Fruit fly (Drosophila melanogaster) whole organism, embryonic: Measurements from ENCODE around the gene CARPB.

Experiments
- Ada2b ChIP-seq: fragments of 200-800 bp; sonication (Bioruptor generic); IDR thresholded peaks from 2 replicates; pipeline ENCODE4 v1.3.6; 2022; ENCODE audit warnings: missing biosample characterization, missing genetic modification characterization
- CG11695 ChIP-seq: fragments of 200-800 bp; sonication (Bioruptor generic); IDR thresholded peaks from 3 replicates; pipeline ENCODE4 v1.3.6; 2022; ENCODE audit warnings: missing biosample characterization, missing genetic modification characterization
- CG12659 ChIP-seq: fragments of 200-800 bp; sonication (Bioruptor generic); optimal IDR thresholded peaks from 3 replicates; lab custom pipeline; 2017; ENCODE audit warnings: mild to moderate bottlenecking, missing biosample characterization, missing genetic modification reagents, missing genetic modification characterization
- CG13424 ChIP-seq: fragments of 200-800 bp; sonication (Bioruptor generic); optimal IDR thresholded peaks from 2 replicates; lab custom pipeline; 2019; ENCODE audit warnings: missing biosample characterization, mild to moderate bottlenecking, missing genetic modification characterization, moderate library complexity
- CG13624 ChIP-seq: fragments of 200-800 bp; sonication (Bioruptor generic); optimal IDR thresholded peaks from 2 replicates; lab custom pipeline; 2016; ENCODE audit warnings: missing biosample characterization, missing genetic modification characterization
- CG13894 ChIP-seq: fragments of 200-800 bp; sonication (Bioruptor generic); optimal IDR thresholded peaks from 3 replicates; lab custom pipeline; 2018; ENCODE audit warnings: missing biosample characterization, mild to moderate bottlenecking, missing genetic modification characterization, moderate library complexity
- CG14965 ChIP-seq: fragments of 200-800 bp; sonication (Bioruptor generic); optimal IDR thresholded peaks from 2 replicates; lab custom pipeline; 2016; ENCODE audit warnings: missing biosample characterization, missing genetic modification characterization, borderline replicate concordance
- CG15479 ChIP-seq: fragments of 200-800 bp; sonication (Bioruptor generic); optimal IDR thresholded peaks from 3 replicates; lab custom pipeline; 2019; ENCODE audit warnings: missing biosample characterization, mild to moderate bottlenecking, missing genetic modification characterization, moderate library complexity
- CG15696 ChIP-seq: fragments of 200-800 bp; sonication (Bioruptor generic); optimal IDR thresholded peaks from 2 replicates; lab custom pipeline; 2019; ENCODE audit warnings: missing biosample characterization, mild to moderate bottlenecking, missing genetic modification characterization, moderate library complexity
- CG16815 ChIP-seq: fragments of 200-800 bp; sonication (Bioruptor generic); optimal IDR thresholded peaks from 3 replicates; lab custom pipeline; 2017; ENCODE audit warnings: missing biosample characterization, mild to moderate bottlenecking, missing genetic modification characterization
- CG3281 ChIP-seq: fragments of 200-800 bp; sonication (Bioruptor generic); optimal IDR thresholded peaks from 3 replicates; lab custom pipeline; 2017; ENCODE audit warnings: missing biosample characterization, mild to moderate bottlenecking, missing genetic modification characterization
- CG34422 ChIP-seq: fragments of 200-800 bp; sonication (Bioruptor generic); IDR thresholded peaks from 3 replicates; pipeline ENCODE4 v1.3.6; 2022; ENCODE audit warnings: missing biosample characterization, missing genetic modification characterization
- CG3995 ChIP-seq: fragments of 200-800 bp; sonication (Bioruptor generic); optimal IDR thresholded peaks from 3 replicates; lab custom pipeline; 2016; ENCODE audit warnings: missing biosample characterization, missing genetic modification characterization
- CG4282 ChIP-seq: fragments of 200-800 bp; sonication (Bioruptor generic); optimal IDR thresholded peaks from 2 replicates; lab custom pipeline; 2016; ENCODE audit warnings: missing biosample characterization, missing genetic modification characterization
- CG5953 ChIP-seq: fragments of 200-800 bp; sonication (Bioruptor generic); IDR thresholded peaks from 2 replicates; pipeline ENCODE4 v1.3.6; 2022; ENCODE audit warnings: missing biosample characterization, missing genetic modification characterization
- CG6175 ChIP-seq: fragments of 200-800 bp; sonication (Bioruptor generic); IDR thresholded peaks from 3 replicates; pipeline ENCODE4 v1.3.6; 2022; ENCODE audit warnings: missing biosample characterization, missing genetic modification characterization
- CG7928 ChIP-seq: fragments of 200-800 bp; sonication (Bioruptor generic); optimal IDR thresholded peaks from 2 replicates; lab custom pipeline; 2017; ENCODE audit warnings: missing biosample characterization, mild to moderate bottlenecking, missing genetic modification characterization
- CG8089 ChIP-seq: fragments of 200-800 bp; sonication (Bioruptor generic); optimal IDR thresholded peaks from 3 replicates; lab custom pipeline; 2016; ENCODE audit warnings: missing biosample characterization, missing genetic modification characterization
- CG8359 ChIP-seq: fragments of 200-800 bp; sonication (Bioruptor generic); optimal IDR thresholded peaks from 2 replicates; lab custom pipeline; 2017; ENCODE audit warnings: missing biosample characterization, mild to moderate bottlenecking, missing genetic modification characterization, borderline replicate concordance
- CG8388 ChIP-seq: fragments of 200-800 bp; sonication (Bioruptor generic); optimal IDR thresholded peaks from 2 replicates; lab custom pipeline; 2019; ENCODE audit warnings: missing biosample characterization, mild to moderate bottlenecking, missing genetic modification characterization, moderate library complexity
- CG8944 ChIP-seq: fragments of 200-800 bp; sonication (Bioruptor generic); optimal IDR thresholded peaks from 3 replicates; lab custom pipeline; 2016; ENCODE audit warnings: missing biosample characterization, missing genetic modification characterization
- CG9437 ChIP-seq: fragments of 200-800 bp; sonication (Bioruptor generic); optimal IDR thresholded peaks from 2 replicates; lab custom pipeline; 2018; ENCODE audit warnings: missing biosample characterization, mild to moderate bottlenecking, missing genetic modification characterization
- CG9932 ChIP-seq: fragments of 200-800 bp; sonication (Bioruptor generic); IDR thresholded peaks from 2 replicates; pipeline ENCODE4 v1.3.6; 2022; ENCODE audit warnings: missing biosample characterization, missing genetic modification characterization
- CTCF ChIP-seq: fragments of 200-800 bp; sonication (Bioruptor generic); optimal IDR thresholded peaks from 2 replicates; lab custom pipeline; 2017; ENCODE audit warnings: missing biosample characterization, mild to moderate bottlenecking, missing genetic modification characterization, moderate library complexity
- Camta ChIP-seq: fragments of 200-800 bp; sonication (Bioruptor generic); optimal IDR thresholded peaks from 2 replicates; lab custom pipeline; 2016; ENCODE audit warnings: missing biosample characterization, missing genetic modification characterization
- CoRest ChIP-seq: fragments of 200-800 bp; sonication (Bioruptor generic); optimal IDR thresholded peaks from 3 replicates; lab custom pipeline; 2018; ENCODE audit warnings: missing biosample characterization, mild to moderate bottlenecking, missing genetic modification characterization, moderate library complexity
- D19B ChIP-seq: fragments of 200-800 bp; sonication (Bioruptor generic); optimal IDR thresholded peaks from 2 replicates; lab custom pipeline; 2017; ENCODE audit warnings: missing biosample characterization, mild to moderate bottlenecking, missing genetic modification characterization
- Hmr ChIP-seq: fragments of 200-800 bp; sonication (Bioruptor generic); optimal IDR thresholded peaks from 3 replicates; lab custom pipeline; 2017; ENCODE audit warnings: mild to moderate bottlenecking, missing biosample characterization, missing genetic modification reagents, missing genetic modification characterization
- Hsf ChIP-seq: fragments of 200-800 bp; sonication (Bioruptor generic); optimal IDR thresholded peaks from 3 replicates; lab custom pipeline; 2016; ENCODE audit warnings: missing biosample characterization, missing genetic modification characterization
- Mad ChIP-seq: fragments of 200-800 bp; sonication (Bioruptor generic); optimal IDR thresholded peaks from 2 replicates; lab custom pipeline; 2016; ENCODE audit warnings: missing biosample characterization, missing genetic modification characterization
- Nf-YA ChIP-seq: fragments of 200-800 bp; sonication (Bioruptor generic); IDR thresholded peaks from 2 replicates; pipeline ENCODE4 v1.3.6; 2022; ENCODE audit warnings: missing biosample characterization, missing genetic modification characterization
- Sox100B ChIP-seq: fragments of 200-800 bp; sonication (Bioruptor generic); optimal IDR thresholded peaks from 3 replicates; lab custom pipeline; 2018; ENCODE audit warnings: missing biosample characterization, mild to moderate bottlenecking, missing genetic modification characterization
- ac ChIP-seq: fragments of 200-800 bp; sonication (Bioruptor generic); optimal IDR thresholded peaks from 3 replicates; lab custom pipeline; 2017; ENCODE audit warnings: missing biosample characterization, mild to moderate bottlenecking, missing genetic modification characterization
- crc ChIP-seq: fragments of 200-800 bp; sonication (Bioruptor generic); optimal IDR thresholded peaks from 2 replicates; lab custom pipeline; 2016; ENCODE audit warnings: missing biosample characterization, missing genetic modification characterization
- crol ChIP-seq: fragments of 200-800 bp; sonication (Bioruptor generic); IDR thresholded peaks from 2 replicates; pipeline ENCODE4 v1.3.6; 2022; ENCODE audit warnings: missing biosample characterization, missing genetic modification characterization
- exex ChIP-seq: fragments of 200-800 bp; sonication (Bioruptor generic); optimal IDR thresholded peaks from 4 replicates; lab custom pipeline; 2018; ENCODE audit warnings: missing biosample characterization, mild to moderate bottlenecking, missing genetic modification characterization, moderate library complexity
- fd64A ChIP-seq: fragments of 200-800 bp; sonication (Bioruptor generic); optimal IDR thresholded peaks from 3 replicates; lab custom pipeline; 2018; ENCODE audit warnings: missing biosample characterization, mild to moderate bottlenecking, missing genetic modification characterization
- gsb ChIP-seq: fragments of 200-800 bp; sonication (Bioruptor generic); IDR thresholded peaks from 2 replicates; pipeline ENCODE4 v1.3.6; 2022; ENCODE audit warnings: missing biosample characterization, missing genetic modification characterization
- hbn ChIP-seq: fragments of 200-800 bp; sonication (Bioruptor generic); IDR thresholded peaks from 2 replicates; pipeline ENCODE4 v1.3.6; 2022; ENCODE audit warnings: missing biosample characterization, missing genetic modification characterization; ENCODE audit not compliant: partially characterized antibody
- kay ChIP-seq: fragments of 200-800 bp; sonication (Bioruptor generic); optimal IDR thresholded peaks from 2 replicates; lab custom pipeline; 2016; ENCODE audit warnings: missing biosample characterization, missing genetic modification characterization
- klu ChIP-seq: fragments of 200-800 bp; sonication (Bioruptor generic); IDR thresholded peaks from 2 replicates; pipeline ENCODE4 v1.3.6; 2022; ENCODE audit warnings: missing biosample characterization, missing genetic modification characterization
- mam ChIP-seq: fragments of 200-800 bp; sonication (Bioruptor generic); optimal IDR thresholded peaks from 3 replicates; lab custom pipeline; 2016; ENCODE audit warnings: missing biosample characterization, missing genetic modification characterization
- nerfin-1 ChIP-seq: fragments of 200-800 bp; sonication (Bioruptor generic); optimal IDR thresholded peaks from 3 replicates; lab custom pipeline; 2019; ENCODE audit warnings: missing biosample characterization, mild to moderate bottlenecking, missing genetic modification characterization, moderate library complexity
- nmo ChIP-seq: fragments of 200-800 bp; sonication (Bioruptor generic); optimal IDR thresholded peaks from 2 replicates; lab custom pipeline; 2018; ENCODE audit warnings: missing biosample characterization, mild to moderate bottlenecking, missing genetic modification characterization, moderate library complexity
- schlank ChIP-seq: fragments of 200-800 bp; sonication (Bioruptor generic); optimal IDR thresholded peaks from 2 replicates; lab custom pipeline; 2018; ENCODE audit warnings: missing biosample characterization, mild to moderate bottlenecking, missing genetic modification characterization
- sd ChIP-seq: fragments of 200-800 bp; sonication (Bioruptor generic); optimal IDR thresholded peaks from 3 replicates; lab custom pipeline; 2018; ENCODE audit warnings: missing biosample characterization, mild to moderate bottlenecking, missing genetic modification characterization, moderate library complexity
- sima ChIP-seq: fragments of 200-800 bp; sonication (Bioruptor generic); optimal IDR thresholded peaks from 2 replicates; lab custom pipeline; 2016; ENCODE audit warnings: missing biosample characterization, missing genetic modification characterization
- vnd ChIP-seq: fragments of 200-800 bp; sonication (Bioruptor generic); IDR thresholded peaks from 3 replicates; pipeline ENCODE4 v1.3.6; 2022; ENCODE audit warnings: missing biosample characterization, missing genetic modification characterization; ENCODE audit not compliant: partially characterized antibody
- zfh1 ChIP-seq: fragments of 200-800 bp; sonication (Bioruptor generic); IDR thresholded peaks from 3 replicates; pipeline ENCODE4 v1.3.6; 2022; ENCODE audit warnings: missing biosample characterization, missing genetic modification characterization

CARPB gene

dm6 chrX:9875948-9876853, 93.2 kb downstream of the CARPB start, which contains the start of gene CG15247 (continued):
- TF ChIP-seq CG15696 (tag; lab: Kevin White, UChicago) (peak; percentile 60), CG3281 (GFP tag; lab: Kevin White, UChicago) (peak; percentile 43), CG13624 (GFP tag; lab: Kevin White, UChicago) (peak; percentile 79), CG15479 (no peak), CG9437 (GFP tag; lab: Kevin White, UChicago) (peak; percentile 41), CG11695 (GFP tag; lab: Robert Waterston, UW) (peak; percentile 75; the same call in 2 of the 3 replicates), CG8359 (GFP tag; lab: Kevin White, UChicago) (no peak), Hmr (GFP tag; lab: Kevin White, UChicago) (peak; percentile 62), CG6175 (peak; percentile 64; the same call in 2 of the 3 replicates), CG8388 (peak; percentile 63), CG3995 (GFP tag; lab: Kevin White, UChicago) (peak; percentile 28), Hsf (GFP tag; lab: Kevin White, UChicago) (peak; percentile 77), ac (GFP tag; lab: Kevin White, UChicago) (no peak), CG34422 (GFP tag; lab: Robert Waterston, UW) (peak; percentile 66; the same call in 2 of the 3 replicates), Ada2b (GFP tag; lab: Robert Waterston, UW) (peak; percentile 83), CTCF (no peak), gsb (GFP tag; lab: Robert Waterston, UW) (peak; percentile 70), CG13424 (peak; percentile 85), CG5953 (GFP tag; lab: Robert Waterston, UW) (peak; percentile 73), CG12659 (GFP tag; lab: Kevin White, UChicago) (peak; percentile 62), Sox100B (GFP tag; lab: Kevin White, UChicago) (peak; percentile 66), mam (GFP tag; lab: Kevin White, UChicago) (peak; percentile 80), sima (no peak), D19B (GFP tag; lab: Kevin White, UChicago) (peak; percentile 34), CG8089 (GFP tag; lab: Kevin White, UChicago) (peak; percentile 33), nmo (GFP tag; lab: Kevin White, UChicago) (peak; percentile 82), CG16815 (GFP tag; lab: Kevin White, UChicago) (peak; percentile 59), exex (tag; lab: Kevin White, UChicago) (peak; percentile 17), zfh1 (GFP tag; lab: Robert Waterston, UW) (peak; percentile 83), crol (peak; percentile 82), hbn (GFP tag; lab: Robert Waterston, UW) (no peak), fd64A (GFP tag; lab: Kevin White, UChicago) (no peak), Mad (GFP tag; lab: Kevin White, UChicago) (peak; percentile 22), crc (GFP tag; lab: Kevin White, UChicago) (peak; percentile 17), schlank (tag; lab: Kevin White, UChicago) (no peak), CG4282 (GFP tag; lab: Kevin White, UChicago) (no peak), CG9932 (peak; percentile 88), Nf-YA (GFP tag; lab: Robert Waterston, UW) (peak; percentile 56; the same call in 1 of the 2 replicates), CG13894 (peak; percentile 23), CoRest (tag; lab: Kevin White, UChicago) (peak; percentile 84), sd (tag; lab: Kevin White, UChicago) (peak; percentile 66), Camta (GFP tag; lab: Kevin White, UChicago) (peak; percentile 66), vnd (GFP tag; lab: Robert Waterston, UW) (no peak), CG7928 (GFP tag; lab: Kevin White, UChicago) (no peak), nerfin-1 (tag; lab: Kevin White, UChicago) (peak; percentile 59), CG14965 (GFP tag; lab: Kevin White, UChicago) (no peak), kay (GFP tag; lab: Kevin White, UChicago) (peak; percentile 28), klu (GFP tag; lab: Robert Waterston, UW) (peak; percentile 53; the same call in 1 of the 2 replicates), CG8944 (peak; percentile 49)
